Worm (Caenorhabditis elegans): ENCODE measurements around the gene his-24.

Gene his-24

DNA sequence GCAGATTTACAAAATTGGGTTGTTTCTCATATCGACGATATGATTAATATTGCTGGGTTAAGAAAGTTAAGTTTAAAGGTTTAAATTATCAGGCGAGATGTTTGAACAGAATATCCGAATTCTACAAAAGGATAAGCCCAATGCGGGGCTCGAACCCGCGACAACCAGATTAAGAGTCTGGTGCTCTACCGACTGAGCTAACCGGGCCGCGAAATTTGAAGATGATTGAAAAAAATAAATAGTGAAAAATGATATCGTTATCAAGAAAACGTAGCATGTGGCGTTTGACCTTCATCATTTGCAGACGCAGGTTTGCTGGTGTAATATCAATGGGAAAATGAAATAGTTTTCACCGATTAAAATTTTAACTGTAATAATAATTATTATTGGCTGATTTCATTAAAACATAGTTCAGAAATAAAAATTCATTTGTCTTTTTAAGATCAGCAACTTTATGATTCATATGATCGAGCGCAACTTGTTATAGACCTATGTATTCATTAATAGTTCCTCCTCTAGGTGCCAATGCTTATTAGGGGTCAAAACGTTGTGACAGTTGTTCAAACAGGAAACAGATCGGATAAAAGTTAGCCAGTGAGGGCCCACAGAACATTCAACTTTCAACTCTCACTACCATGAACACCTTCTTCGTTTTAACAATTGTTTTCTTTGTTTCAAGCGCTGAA, 11.0 kb upstream of the his-24 start, which contains the start of gene M163.11 (continued):
- TF ChIP-seq B0261.1 (tag; optimal IDR thresholded peaks at IDR 0.05) = peak; percentile 82
- no peak for TF ChIP-seq F37B4.10 (GFP tag; IDR thresholded peaks at IDR 0.05)
- TF ChIP-seq fkh-3 (tag; optimal IDR thresholded peaks at IDR 0.05) = no peak
- no peak for TF ChIP-seq xnd-1 (tag; optimal IDR thresholded peaks at IDR 0.05)
- TF ChIP-seq sptf-2 (GFP tag; optimal IDR thresholded peaks at IDR 0.05) = no peak
- peak; percentile 44; the same call in 1 of the 2 replicates for TF ChIP-seq madf-6 (GFP tag; IDR thresholded peaks at IDR 0.05)
- TF ChIP-seq nhr-120 (GFP tag; IDR thresholded peaks at IDR 0.05) = no peak
- no peak for TF ChIP-seq ceh-58 (GFP tag; IDR thresholded peaks at IDR 0.05)
- TF ChIP-seq zfh-2 (GFP tag; conservative IDR thresholded peaks at IDR 0.05) = no peak
- peak; percentile 69 for TF ChIP-seq hmg-1.2 (GFP tag; IDR thresholded peaks at IDR 0.05)
- TF ChIP-seq unc-130 (GFP tag; optimal IDR thresholded peaks at IDR 0.05) = no peak
- TF ChIP-seq lsl-1 (GFP tag; optimal IDR thresholded peaks at IDR 0.05) = no peak
- TF ChIP-seq K12H6.12 (tag; optimal IDR thresholded peaks at IDR 0.05) = no peak
- TF ChIP-seq lin-26 (GFP tag; IDR thresholded peaks at IDR 0.05) = peak; percentile 96
- TF ChIP-seq nhr-179 (tag; optimal IDR thresholded peaks at IDR 0.05) = no peak
- TF ChIP-seq nhr-80 (tag; optimal IDR thresholded peaks at IDR 0.05) = peak; percentile 8
- TF ChIP-seq attf-6 (GFP tag; IDR thresholded peaks at IDR 0.05) = 0 out of 2 replicates have a peak, but pooled peaks have one; percentile 25
- no peak for TF ChIP-seq dpff-1 (tag; optimal IDR thresholded peaks at IDR 0.05)
- TF ChIP-seq Y79H2A.3 (GFP tag; conservative IDR thresholded peaks at IDR 0.05) = no peak
- no peak for TF ChIP-seq Y53F4B.3 (GFP tag; IDR thresholded peaks at IDR 0.05)
- TF ChIP-seq Y56A3A.18 (GFP tag; IDR thresholded peaks at IDR 0.05) = peak; percentile 65
- TF ChIP-seq him-1 (tag; optimal IDR thresholded peaks at IDR 0.05) = peak; percentile 14
- TF ChIP-seq aptf-3 (GFP tag; IDR thresholded peaks at IDR 0.05) = 0 out of 2 replicates have a peak, but pooled peaks have one; percentile 55
- no peak for TF ChIP-seq nfya-1 (tag; optimal IDR thresholded peaks at IDR 0.05; ENCODE audit: borderline replicate concordance, insufficient read depth)
- TF ChIP-seq F55B11.4 (tag; optimal IDR thresholded peaks at IDR 0.05; ENCODE audit: borderline replicate concordance, insufficient read depth) = no peak
- TF ChIP-seq nhr-27 (tag; optimal IDR thresholded peaks at IDR 0.05) = peak; percentile 44
- TF ChIP-seq ekl-4 (GFP tag; IDR thresholded peaks at IDR 0.05) = 0 out of 2 replicates have a peak, but pooled peaks have one; percentile 55
- peak; percentile 75 for TF ChIP-seq ztf-18 (tag; optimal IDR thresholded peaks at IDR 0.05)
- TF ChIP-seq ceh-91 (GFP tag; IDR thresholded peaks at IDR 0.05) = no peak
- TF ChIP-seq atf-7 (tag; optimal IDR thresholded peaks at IDR 0.05) = no peak
- peak; percentile 11 for TF ChIP-seq lin-40 (tag; optimal IDR thresholded peaks at IDR 0.05)
- no peak for TF ChIP-seq F57A8.1 (GFP tag; optimal IDR thresholded peaks at IDR 0.05)
- no peak for TF ChIP-seq ztf-28 (GFP tag; IDR thresholded peaks at IDR 0.05)
- TF ChIP-seq F33H1.4 (GFP tag; IDR thresholded peaks at IDR 0.05) = no peak
- TF ChIP-seq efl-1 (GFP tag; optimal IDR thresholded peaks at IDR 0.05) = no peak
- TF ChIP-seq lin-54 (GFP tag; optimal IDR thresholded peaks at IDR 0.05) = peak; percentile 46
- TF ChIP-seq attf-3 (GFP tag; conservative IDR thresholded peaks at IDR 0.05) = 0 out of 2 replicates have a peak, but pooled peaks have one; percentile 17
- TF ChIP-seq hlh-12 (tag; optimal IDR thresholded peaks at IDR 0.05) = peak; percentile 44
- peak; percentile 87 for TF ChIP-seq ZK185.1 (tag; optimal IDR thresholded peaks at IDR 0.05; ENCODE audit: poor library complexity, severe bottlenecking)
- peak; percentile 55 to 57 for TF ChIP-seq rec-8 (tag; optimal IDR thresholded peaks at IDR 0.05)
- no peak for TF ChIP-seq ccch-3 (GFP tag; optimal IDR thresholded peaks at IDR 0.05)
- TF ChIP-seq mes-4 (tag; optimal IDR thresholded peaks at IDR 0.05) = peak; percentile 61
- TF ChIP-seq madf-8 (GFP tag; conservative IDR thresholded peaks at IDR 0.05) = no peak
- TF ChIP-seq tlf-1 (GFP tag; optimal IDR thresholded peaks at IDR 0.05) = peak; percentile 15
- TF ChIP-seq mel-28 (tag; optimal IDR thresholded peaks at IDR 0.05; ENCODE audit: borderline replicate concordance) = no peak
- no peak for TF ChIP-seq C06A6.2 (GFP tag; conservative IDR thresholded peaks at IDR 0.05)
- peak; percentile 61 for TF ChIP-seq chd-7 (tag; optimal IDR thresholded peaks at IDR 0.05)
- TF ChIP-seq unc-62 (GFP tag; optimal IDR thresholded peaks at IDR 0.05) = no peak
